Worm (Caenorhabditis elegans) whole organism, L2 larva: Measurements from ENCODE around the gene F36H1.12.
A peak's percentile ranks its signal among the peaks of the same experiment; 100 is the strongest.

ENCODE experiments used
- C34F6.9 ChIP-seq: fragments of 150-350 bp; optimal IDR thresholded peaks from 2 replicates; lab custom pipeline; 2014; ENCODE audit warnings: missing biosample characterization, missing genetic modification characterization
- F13H6.1 ChIP-seq: sonication (generic microtip); optimal IDR thresholded peaks from 2 replicates; lab custom pipeline; 2016; ENCODE audit warnings: missing genetic modification characterization, missing compliant biosample characterization
- R02D3.7 ChIP-seq: fragments of 150-350 bp; optimal IDR thresholded peaks from 2 replicates; lab custom pipeline; 2014; ENCODE audit warnings: missing biosample characterization, missing genetic modification characterization
- Y55F3AM.14 ChIP-seq: fragments of 200-800 bp; sonication (Bioruptor generic); optimal IDR thresholded peaks from 2 replicates; lab custom pipeline; 2018; ENCODE audit warnings: mild to moderate bottlenecking, missing genetic modification characterization, missing compliant biosample characterization
- alr-1 ChIP-seq: fragments of 150-350 bp; optimal IDR thresholded peaks from 2 replicates; lab custom pipeline; 2014; ENCODE audit warnings: missing biosample characterization, missing genetic modification characterization
- aly-2 ChIP-seq: fragments of 150-350 bp; optimal IDR thresholded peaks from 2 replicates; lab custom pipeline; 2014; ENCODE audit warnings: missing biosample characterization, missing genetic modification characterization
- ama-1 ChIP-seq: fragments of 150-350 bp; optimal IDR thresholded peaks from 2 replicates; lab custom pipeline; 2018; ENCODE audit warnings: inconsistent platforms
- blmp-1 ChIP-seq: sonication (generic microtip); optimal IDR thresholded peaks from 2 replicates; lab custom pipeline; 2017; ENCODE audit warnings: missing genetic modification characterization, mild to moderate bottlenecking, missing compliant biosample characterization, antibody characterized with exemption, moderate library complexity; ENCODE audit not compliant: insufficient read depth
- ceh-16 ChIP-seq: fragments of 150-350 bp; optimal IDR thresholded peaks from 2 replicates; lab custom pipeline; 2014; ENCODE audit warnings: missing biosample characterization, missing genetic modification characterization
- ceh-82 ChIP-seq: fragments of 150-350 bp; optimal IDR thresholded peaks from 2 replicates; lab custom pipeline; 2014; ENCODE audit warnings: missing biosample characterization, missing genetic modification characterization
- crh-2 ChIP-seq: sonication (generic microtip); optimal IDR thresholded peaks from 2 replicates; lab custom pipeline; 2017; ENCODE audit warnings: missing biosample characterization, missing genetic modification characterization
- dmd-4 ChIP-seq: sonication (generic microtip); optimal IDR thresholded peaks from 2 replicates; lab custom pipeline; 2017; ENCODE audit warnings: missing biosample characterization, missing genetic modification characterization
- egl-27 ChIP-seq: sonication (generic microtip); optimal IDR thresholded peaks from 3 replicates; lab custom pipeline; 2017; ENCODE audit warnings: missing biosample characterization, missing genetic modification reagents, missing genetic modification characterization
- elt-3 ChIP-seq: sonication (generic microtip); optimal IDR thresholded peaks from 2 replicates; lab custom pipeline; 2017; ENCODE audit warnings: missing biosample characterization, missing genetic modification characterization
- fos-1 ChIP-seq: fragments of 150-350 bp; optimal IDR thresholded peaks from 2 replicates; lab custom pipeline; 2014; ENCODE audit warnings: missing biosample characterization, missing genetic modification characterization
- gmeb-1 ChIP-seq: fragments of 150-350 bp; optimal IDR thresholded peaks from 2 replicates; lab custom pipeline; 2014; ENCODE audit warnings: missing biosample characterization, missing genetic modification characterization
- lin-11 ChIP-seq: fragments of 150-350 bp; sonication (generic microtip); optimal IDR thresholded peaks from 2 replicates; lab custom pipeline; 2014; ENCODE audit warnings: missing biosample characterization, missing genetic modification characterization, inconsistent platforms, mixed read lengths
- lin-13 ChIP-seq: fragments of 150-350 bp; optimal IDR thresholded peaks from 2 replicates; lab custom pipeline; 2014; ENCODE audit warnings: missing biosample characterization, missing genetic modification reagents, missing genetic modification characterization
- lin-39 ChIP-seq: fragments of 150-350 bp; optimal IDR thresholded peaks from 2 replicates; lab custom pipeline; 2014; ENCODE audit warnings: missing biosample characterization, missing genetic modification reagents, missing genetic modification characterization
- lsy-2 ChIP-seq, 2 experiments: fragments of 150-350 bp in 1 of 2; sonication (generic microtip) in 1 of 2; optimal IDR thresholded peaks; 2 replicates each; lab custom pipeline; 2014 to 2017; ENCODE audit warnings: missing biosample characterization in 2 of 2, missing genetic modification characterization in 2 of 2
- mab-5 ChIP-seq: fragments of 150-350 bp; optimal IDR thresholded peaks from 2 replicates; lab custom pipeline; 2014; ENCODE audit warnings: missing biosample characterization, missing genetic modification characterization
- mbf-1 ChIP-seq: sonication (generic microtip); optimal IDR thresholded peaks from 2 replicates; lab custom pipeline; 2017; ENCODE audit warnings: missing biosample characterization, missing genetic modification characterization
- mdl-1 ChIP-seq, 2 experiments: fragments of 150-350 bp in 1 of 2; sonication (generic microtip) in 1 of 2; optimal IDR thresholded peaks; 2 replicates each; lab custom pipeline; 2017; ENCODE audit warnings: missing biosample characterization in 2 of 2, missing genetic modification characterization in 2 of 2
- nhr-11 ChIP-seq: fragments of 150-350 bp; optimal IDR thresholded peaks from 2 replicates; lab custom pipeline; 2014; ENCODE audit warnings: missing biosample characterization, missing genetic modification characterization
- nhr-129 ChIP-seq: fragments of 150-350 bp; optimal IDR thresholded peaks from 2 replicates; lab custom pipeline; 2014; ENCODE audit warnings: missing biosample characterization, missing genetic modification characterization
- nhr-21 ChIP-seq: fragments of 150-350 bp; optimal IDR thresholded peaks from 2 replicates; lab custom pipeline; 2014; ENCODE audit warnings: missing biosample characterization, missing genetic modification characterization
- nhr-23 ChIP-seq: fragments of 150-350 bp; optimal IDR thresholded peaks from 2 replicates; lab custom pipeline; 2014; ENCODE audit warnings: missing biosample characterization, missing genetic modification reagents, missing genetic modification characterization
- nhr-237 ChIP-seq: fragments of 150-350 bp; optimal IDR thresholded peaks from 2 replicates; lab custom pipeline; 2014; ENCODE audit warnings: missing biosample characterization, missing genetic modification characterization
- nhr-25 ChIP-seq: fragments of 150-350 bp; sonication (generic microtip); optimal IDR thresholded peaks from 3 replicates; lab custom pipeline; 2014; ENCODE audit warnings: missing biosample characterization, missing genetic modification characterization
- nhr-6 ChIP-seq: fragments of 150-350 bp; optimal IDR thresholded peaks from 2 replicates; lab custom pipeline; 2014; ENCODE audit warnings: missing biosample characterization, missing genetic modification characterization
- peb-1 ChIP-seq: fragments of 150-350 bp; optimal IDR thresholded peaks from 2 replicates; lab custom pipeline; 2014; ENCODE audit warnings: missing biosample characterization, missing genetic modification characterization
- sem-4 ChIP-seq: fragments of 150-350 bp; optimal IDR thresholded peaks from 2 replicates; lab custom pipeline; 2014; ENCODE audit warnings: missing biosample characterization, missing genetic modification reagents, missing genetic modification characterization
- skn-1 ChIP-seq: sonication (generic microtip); optimal IDR thresholded peaks from 2 replicates; lab custom pipeline; 2017; ENCODE audit warnings: missing biosample characterization, missing genetic modification characterization
- sma-3 ChIP-seq: sonication (generic microtip); optimal IDR thresholded peaks from 2 replicates; lab custom pipeline; 2016; ENCODE audit warnings: missing genetic modification reagents, missing genetic modification characterization, missing compliant biosample characterization
- sma-9 ChIP-seq, 2 experiments: fragments of 150-350 bp in 1 of 2; sonication (generic microtip) in 1 of 2; optimal IDR thresholded peaks; 2 replicates each; lab custom pipeline; 2014 to 2016; ENCODE audit warnings: missing genetic modification characterization in 2 of 2, mild to moderate bottlenecking in 1 of 2, missing biosample characterization in 1 of 2, missing compliant biosample characterization in 1 of 2, missing genetic modification reagents in 1 of 2, moderate library complexity in 1 of 2
- snpc-4 ChIP-seq: fragments of 150-350 bp; optimal IDR thresholded peaks from 2 replicates; lab custom pipeline; 2014; ENCODE audit warnings: missing biosample characterization, missing genetic modification characterization
- unc-39 ChIP-seq: fragments of 150-350 bp; optimal IDR thresholded peaks from 2 replicates; lab custom pipeline; 2014; ENCODE audit warnings: missing biosample characterization, missing genetic modification characterization
- unc-55 ChIP-seq: fragments of 150-350 bp; sonication (generic microtip); optimal IDR thresholded peaks from 3 replicates; lab custom pipeline; 2014; ENCODE audit warnings: missing biosample characterization, missing genetic modification reagents, missing genetic modification characterization
- unc-62 ChIP-seq: fragments of 150-350 bp; optimal IDR thresholded peaks from 2 replicates; lab custom pipeline; 2014; ENCODE audit warnings: missing biosample characterization, missing genetic modification reagents, missing genetic modification characterization
- zag-1 ChIP-seq: fragments of 150-350 bp; optimal IDR thresholded peaks from 2 replicates; lab custom pipeline; 2014; ENCODE audit warnings: missing biosample characterization, missing genetic modification characterization
- ztf-11 ChIP-seq: sonication (generic microtip); optimal IDR thresholded peaks from 2 replicates; lab custom pipeline; 2017; ENCODE audit warnings: missing biosample characterization, missing genetic modification characterization
- ztf-4 ChIP-seq: fragments of 150-350 bp; optimal IDR thresholded peaks from 2 replicates; lab custom pipeline; 2014; ENCODE audit warnings: missing biosample characterization, missing genetic modification characterization

The F36H1.12 gene

ce11 chrIV:11037118-11037719 is 16.3 kb downstream of the F36H1.12 start:
- no peak for TF ChIP-seq mbf-1 (tag; lab: Kevin White, UChicago)
- no peak for TF ChIP-seq C34F6.9 (tag; lab: Kevin White, UChicago)
- no peak for TF ChIP-seq snpc-4
- TF ChIP-seq fos-1 = peak; percentile 73
- no peak for TF ChIP-seq mdl-1 (tag; optimal IDR thresholded peaks at IDR 0.05; lab: Kevin White, UChicago)
- TF ChIP-seq nhr-11 (tag; lab: Kevin White, UChicago) = no peak
- no peak for TF ChIP-seq ztf-4 (tag; lab: Kevin White, UChicago)
- TF ChIP-seq unc-39 (tag; lab: Kevin White, UChicago) = no peak
- no peak for TF ChIP-seq mab-5 (tag; lab: Kevin White, UChicago)
- TF ChIP-seq sma-9 (GFP tag; optimal IDR thresholded peaks at IDR 0.05; lab: Kevin White, UChicago) = no peak
- no peak for TF ChIP-seq sma-9 (tag; optimal IDR thresholded peaks at IDR 0.05; lab: Kevin White, UChicago)
- TF ChIP-seq ceh-82 (tag; lab: Kevin White, UChicago) = no peak
- TF ChIP-seq zag-1 (tag; lab: Kevin White, UChicago) = peak; percentile 22
- no peak for TF ChIP-seq sem-4 (tag; lab: Kevin White, UChicago)
- TF ChIP-seq lsy-2 (tag; optimal IDR thresholded peaks at IDR 0.05; lab: Kevin White, UChicago) = peak in 1 of 2 experiments; percentile 33
- TF ChIP-seq peb-1 (tag; lab: Kevin White, UChicago) = no peak
- TF ChIP-seq unc-62 (GFP tag; lab: Kevin White, UChicago) = no peak
- TF ChIP-seq alr-1 (tag; lab: Kevin White, UChicago) = no peak
- no peak for TF ChIP-seq aly-2 (tag; lab: Kevin White, UChicago)
- no peak for TF ChIP-seq crh-2 (tag; lab: Kevin White, UChicago)
- TF ChIP-seq dmd-4 = no peak

DNA sequence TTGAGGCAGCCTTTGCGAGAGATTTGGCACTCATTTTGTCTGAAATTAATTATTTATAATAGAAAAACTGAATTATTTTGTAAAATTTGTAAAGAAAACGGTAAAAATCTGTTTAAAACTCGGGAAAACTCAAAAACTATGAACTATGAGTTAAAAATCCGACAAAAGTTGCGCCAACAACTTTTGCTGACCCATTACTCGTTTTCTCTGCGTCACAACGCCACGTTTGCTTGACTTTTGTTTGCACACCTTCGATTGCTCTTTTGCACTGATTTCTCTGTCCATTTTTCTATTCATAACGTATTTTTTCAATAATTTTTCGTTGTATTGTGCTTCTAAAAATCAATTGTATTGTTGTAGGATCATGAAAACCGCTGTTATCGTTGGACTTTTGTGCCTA is 17.3 kb downstream of the F36H1.12 start, which contains the start of gene fkb-1:
fkb-1 (plus strand) TSS at position 361 of the 400 bp plus-strand sequence.
- TF ChIP-seq sem-4 (tag; lab: Kevin White, UChicago) (peak; percentile 42), Y55F3AM.14 (GFP tag; lab: Kevin White, UChicago) (no peak), lin-13 (GFP tag; lab: Kevin White, UChicago) (peak; percentile 50), R02D3.7 (tag; lab: Kevin White, UChicago) (no peak), unc-62 (GFP tag; lab: Kevin White, UChicago) (no peak), C34F6.9 (tag; lab: Kevin White, UChicago) (peak; percentile 87), elt-3 (tag; lab: Kevin White, UChicago) (no peak), nhr-23 (tag; lab: Kevin White, UChicago) (no peak), F13H6.1 (peak; percentile 59), gmeb-1 (tag; lab: Kevin White, UChicago) (peak; percentile 77), blmp-1 (tag; lab: Kevin White, UChicago) (no peak), skn-1 (tag; lab: Kevin White, UChicago) (no peak), zag-1 (tag; lab: Kevin White, UChicago) (peak; percentile 77), ceh-16 (tag; lab: Kevin White, UChicago) (no peak), lsy-2 (tag; optimal IDR thresholded peaks at IDR 0.05; lab: Kevin White, UChicago) (peak; percentile 49 to 83), aly-2 (tag; lab: Kevin White, UChicago) (no peak), unc-55 (peak; percentile 79), lin-11 (tag; lab: Kevin White, UChicago) (peak; percentile 44), sma-9 (GFP tag; optimal IDR thresholded peaks at IDR 0.05; lab: Kevin White, UChicago) (peak; percentile 76), sma-9 (tag; optimal IDR thresholded peaks at IDR 0.05; lab: Kevin White, UChicago) (no peak), unc-39 (tag; lab: Kevin White, UChicago) (no peak), egl-27 (no peak), nhr-6 (peak; percentile 45), nhr-129 (peak; percentile 72), nhr-237 (tag; lab: Kevin White, UChicago) (no peak), peb-1 (tag; lab: Kevin White, UChicago) (no peak), ama-1 (lab: Kevin White, UChicago) (no peak), nhr-25 (tag; lab: Kevin White, UChicago) (peak; percentile 38), snpc-4 (no peak), lin-39 (no peak), ztf-11 (no peak), sma-3 (peak; percentile 32), mab-5 (tag; lab: Kevin White, UChicago) (no peak), nhr-21 (peak; percentile 19), mbf-1 (tag; lab: Kevin White, UChicago) (no peak), crh-2 (tag; lab: Kevin White, UChicago) (peak; percentile 98), fos-1 (peak; percentile 74)
